Worm (Caenorhabditis elegans): Measurements from ENCODE around the gene cnnm-2.
"Not testable (repeated sequence)": the region's sequence is repeated elsewhere in the genome, so short reads cannot be mapped to it uniquely, and the experiment has no call there.

ce11 chrX:8818438-8818837 is 6.5 kb downstream of the cnnm-2 start:
- TF ChIP-seq unc-130 (GFP tag; optimal IDR thresholded peaks at IDR 0.05); nhr-27 (tag; optimal IDR thresholded peaks at IDR 0.05); ztf-3 (GFP tag; optimal IDR thresholded peaks at IDR 0.05); die-1 (tag; optimal IDR thresholded peaks at IDR 0.05): not testable (repeated sequence)
